Worm (Caenorhabditis elegans) whole organism, midembryonic: ENCODE results near the gene F11E6.4.

Source experiments
- T22C8.4 ChIP-seq: fragments of 200-800 bp; sonication (Bioruptor generic); IDR thresholded peaks from 2 replicates; pipeline ENCODE4 v1.3.6; 2022; ENCODE audit warnings: missing genetic modification characterization, missing compliant biosample characterization
- cog-1 ChIP-seq: sonication (generic microtip); optimal IDR thresholded peaks from 2 replicates; lab custom pipeline; 2016; ENCODE audit warnings: missing genetic modification characterization, missing compliant biosample characterization
- flt-1 ChIP-seq: fragments of 200-800 bp; sonication (Bioruptor generic); IDR thresholded peaks from 2 replicates; pipeline ENCODE4 v1.3.6; 2022; ENCODE audit warnings: missing genetic modification characterization, missing compliant biosample characterization
- klf-2 ChIP-seq: fragments of 200-800 bp; sonication (Bioruptor generic); conservative IDR thresholded peaks from 2 replicates; pipeline ENCODE4 v1.3.6; 2022; ENCODE audit warnings: missing genetic modification reagents, missing genetic modification characterization, missing compliant biosample characterization
- med-1 ChIP-seq: sonication (generic microtip); optimal IDR thresholded peaks from 2 replicates; lab custom pipeline; 2017; ENCODE audit warnings: missing genetic modification characterization, mild to moderate bottlenecking, missing compliant biosample characterization, antibody characterized with exemption, missing genetic modification reagents; ENCODE audit not compliant: insufficient read depth
- ref-1 ChIP-seq: fragments of 200-800 bp; sonication (Bioruptor generic); conservative IDR thresholded peaks from 2 replicates; pipeline ENCODE4 v1.3.6; 2022; ENCODE audit warnings: missing genetic modification reagents, missing genetic modification characterization, missing compliant biosample characterization
- tab-1 ChIP-seq: fragments of 200-800 bp; sonication (Bioruptor generic); IDR thresholded peaks from 2 replicates; pipeline ENCODE4 v1.3.6; 2022; ENCODE audit warnings: missing genetic modification characterization, missing compliant biosample characterization
- ztf-23 ChIP-seq: fragments of 200-800 bp; sonication (Bioruptor generic); IDR thresholded peaks from 2 replicates; pipeline ENCODE4 v1.3.6; 2022; ENCODE audit warnings: missing genetic modification reagents, missing genetic modification characterization, missing compliant biosample characterization
- ztf-29 ChIP-seq: fragments of 200-800 bp; sonication (Bioruptor generic); IDR thresholded peaks from 2 replicates; pipeline ENCODE4 v1.3.6; 2022; ENCODE audit warnings: missing genetic modification reagents, missing genetic modification characterization, missing compliant biosample characterization

The F11E6.4 gene

ce11 chrIV:17467325-17467724 lies 2.8 kb downstream of the F11E6.4 start, which contains the start of gene elo-2:
elo-2 (minus strand) TSS chrIV:17467408.
- TF ChIP-seq ref-1 (no peak), T22C8.4 (no peak), tab-1 (GFP tag; lab: Robert Waterston, UW) (no peak), ztf-23 (GFP tag; lab: Robert Waterston, UW) (no peak), ztf-29 (GFP tag; lab: Robert Waterston, UW) (no peak), cog-1 (tag; lab: Kevin White, UChicago) (no peak), klf-2 (GFP tag; lab: Robert Waterston, UW) (no peak)

ce11 chrIV:17465886-17466285 lies 4.3 kb downstream of the F11E6.4 start, which contains the start of gene F11E6.6:
F11E6.6 (minus strand) TSS chrIV:17465986.
- TF ChIP-seq T22C8.4 (no peak), ztf-29 (GFP tag; lab: Robert Waterston, UW) (no peak), med-1 (GFP tag; lab: Kevin White, UChicago) (no peak), flt-1 (no peak), ref-1 (no peak), cog-1 (tag; lab: Kevin White, UChicago) (no peak)

- TF ChIP-seq ref-1, result no peak
- no peak for TF ChIP-seq klf-2 (GFP tag; lab: Robert Waterston, UW)
- no peak for TF ChIP-seq cog-1 (tag; lab: Kevin White, UChicago)
- no peak for TF ChIP-seq med-1 (GFP tag; lab: Kevin White, UChicago)
Observed at ce11 chrIV:17463108-17463608, 7.0 kb downstream of the F11E6.4 start, which contains the start of gene F11E6.10. F11E6.10 (minus strand) TSS chrIV:17463158.

ce11 chrIV:17461222-17461707 lies 8.9 kb downstream of the F11E6.4 start, which contains the start of gene rif-1.1:
rif-1.1 (minus strand) TSS chrIV:17461272.
- TF ChIP-seq flt-1, result no peak
- TF ChIP-seq cog-1 (tag; lab: Kevin White, UChicago), result no peak
- TF ChIP-seq klf-2 (GFP tag; lab: Robert Waterston, UW), result no peak

ce11 chrIV:17453996-17454395 lies 16.2 kb downstream of the F11E6.4 start:
- no peak for TF ChIP-seq ztf-23 (GFP tag; lab: Robert Waterston, UW)
- TF ChIP-seq T22C8.4, result no peak

- TF ChIP-seq ztf-23 (GFP tag; lab: Robert Waterston, UW), result no peak
Observed at ce11 chrIV:17453200-17453599, 17.0 kb downstream of the F11E6.4 start.

ce11 chrIV:17450443-17450842 lies 19.7 kb downstream of the F11E6.4 start, which contains the start of gene F11E6.8:
F11E6.8 (minus strand) TSS chrIV:17450543.
- TF ChIP-seq ztf-23 (GFP tag; lab: Robert Waterston, UW) (no peak), ztf-29 (GFP tag; lab: Robert Waterston, UW) (no peak), cog-1 (tag; lab: Kevin White, UChicago) (no peak), med-1 (GFP tag; lab: Kevin White, UChicago) (no peak), klf-2 (GFP tag; lab: Robert Waterston, UW) (no peak), ref-1 (no peak), flt-1 (no peak), tab-1 (GFP tag; lab: Robert Waterston, UW) (no peak), T22C8.4 (no peak)

ce11 chrIV:17448319-17448718 lies 21.8 kb downstream of the F11E6.4 start:
- TF ChIP-seq ztf-29 (GFP tag; lab: Robert Waterston, UW), result no peak
- no peak for TF ChIP-seq tab-1 (GFP tag; lab: Robert Waterston, UW)
- no peak for TF ChIP-seq ztf-23 (GFP tag; lab: Robert Waterston, UW)
- no peak for TF ChIP-seq ref-1
- no peak for TF ChIP-seq flt-1
- TF ChIP-seq klf-2 (GFP tag; lab: Robert Waterston, UW), result no peak
- TF ChIP-seq cog-1 (tag; lab: Kevin White, UChicago), result no peak
- no peak for TF ChIP-seq med-1 (GFP tag; lab: Kevin White, UChicago)
- no peak for TF ChIP-seq T22C8.4

- no peak for TF ChIP-seq cog-1 (tag; lab: Kevin White, UChicago)
- no peak for TF ChIP-seq klf-2 (GFP tag; lab: Robert Waterston, UW)
- TF ChIP-seq ztf-23 (GFP tag; lab: Robert Waterston, UW), result no peak
Observed at ce11 chrIV:17442503-17442902, 27.7 kb downstream of the F11E6.4 start, which contains the start of gene F11E6.11. F11E6.11 (plus strand) TSS chrIV:17442827.

- TF ChIP-seq ztf-23 (GFP tag; lab: Robert Waterston, UW) (no peak), med-1 (GFP tag; lab: Kevin White, UChicago) (no peak), ref-1 (no peak), tab-1 (GFP tag; lab: Robert Waterston, UW) (no peak), T22C8.4 (no peak), klf-2 (GFP tag; lab: Robert Waterston, UW) (no peak), ztf-29 (GFP tag; lab: Robert Waterston, UW) (no peak), flt-1 (no peak), cog-1 (tag; lab: Kevin White, UChicago) (no peak)
Observed at ce11 chrIV:17441260-17441659, 28.9 kb downstream of the F11E6.4 start.

ce11 chrIV:17440417-17440816 lies 29.7 kb downstream of the F11E6.4 start, which contains the start of gene F08A7.1:
F08A7.1 (plus strand) TSS chrIV:17440607.
- TF ChIP-seq tab-1 (GFP tag; lab: Robert Waterston, UW), result no peak
- TF ChIP-seq ztf-23 (GFP tag; lab: Robert Waterston, UW), result no peak
- no peak for TF ChIP-seq cog-1 (tag; lab: Kevin White, UChicago)
- TF ChIP-seq med-1 (GFP tag; lab: Kevin White, UChicago), result no peak
- TF ChIP-seq T22C8.4, result no peak
- no peak for TF ChIP-seq ref-1
- TF ChIP-seq ztf-29 (GFP tag; lab: Robert Waterston, UW), result no peak
- no peak for TF ChIP-seq klf-2 (GFP tag; lab: Robert Waterston, UW)
- no peak for TF ChIP-seq flt-1
